Fruit fly (Drosophila melanogaster) whole organism: ENCODE data around the gene dlp.

Experiments
- Dll ChIP-seq: fragments of >200 bp; optimal IDR thresholded peaks from 2 replicates; lab custom pipeline; 2017
- EcR ChIP-seq, 2 experiments: fragments of >200 bp; optimal IDR thresholded peaks; 2 replicates each; lab custom pipeline; 2017; ENCODE audit warnings: missing biosample characterization in 2 of 2, missing genetic modification characterization in 2 of 2, missing genetic modification reagents in 2 of 2
- pan ChIP-seq: fragments of >200 bp; optimal IDR thresholded peaks from 2 replicates; lab custom pipeline; 2017
- psq ChIP-seq: fragments of >200 bp; optimal IDR thresholded peaks from 2 replicates; lab custom pipeline; 2017
- usp ChIP-seq: fragments of >200 bp; optimal IDR thresholded peaks from 2 replicates; lab custom pipeline; 2017; ENCODE audit warnings: missing biosample characterization, missing genetic modification characterization, mixed read lengths

dm6 chr3L:14643692-14644091 is 11.3 kb downstream of the dlp start:
- TF ChIP-seq EcR (GFP tag; optimal IDR thresholded peaks at IDR 0.05; lab: Kevin White, UChicago) (no peak), psq (no peak), Dll (lab: Kevin White, UChicago) (no peak), pan (lab: Kevin White, UChicago) (no peak), usp (GFP tag; lab: Kevin White, UChicago) (no peak)
